Worm (Caenorhabditis elegans) whole organism, early embryonic: ENCODE results near the gene sqrd-1.

Experiments used
- F13C5.2 ChIP-seq: sonication (generic microtip); optimal IDR thresholded peaks from 2 replicates; lab custom pipeline; 2017; ENCODE audit warnings: mild to moderate bottlenecking, missing genetic modification characterization, inconsistent platforms, missing compliant biosample characterization
- ama-1 ChIP-seq: fragments of 150-350 bp; optimal IDR thresholded peaks from 2 replicates; lab custom pipeline; 2014
- pes-1 ChIP-seq: fragments of 200-800 bp; sonication (Bioruptor generic); IDR thresholded peaks from 2 replicates; pipeline ENCODE4 v1.3.6; 2022; ENCODE audit warnings: missing genetic modification reagents, missing genetic modification characterization, missing compliant biosample characterization
- scrt-1 ChIP-seq: fragments of 200-800 bp; sonication (Bioruptor generic); IDR thresholded peaks from 2 replicates; pipeline ENCODE4 v1.3.6; 2022; ENCODE audit warnings: missing genetic modification characterization, missing compliant biosample characterization
- tbx-37 ChIP-seq: fragments of 200-800 bp; sonication (Bioruptor generic); conservative IDR thresholded peaks from 2 replicates; pipeline ENCODE4 v1.3.6; 2022; ENCODE audit warnings: missing genetic modification reagents, missing genetic modification characterization, missing compliant biosample characterization
- tra-4 ChIP-seq: sonication (generic microtip); optimal IDR thresholded peaks from 2 replicates; lab custom pipeline; 2017; ENCODE audit warnings: missing genetic modification characterization, missing compliant biosample characterization

DNA sequence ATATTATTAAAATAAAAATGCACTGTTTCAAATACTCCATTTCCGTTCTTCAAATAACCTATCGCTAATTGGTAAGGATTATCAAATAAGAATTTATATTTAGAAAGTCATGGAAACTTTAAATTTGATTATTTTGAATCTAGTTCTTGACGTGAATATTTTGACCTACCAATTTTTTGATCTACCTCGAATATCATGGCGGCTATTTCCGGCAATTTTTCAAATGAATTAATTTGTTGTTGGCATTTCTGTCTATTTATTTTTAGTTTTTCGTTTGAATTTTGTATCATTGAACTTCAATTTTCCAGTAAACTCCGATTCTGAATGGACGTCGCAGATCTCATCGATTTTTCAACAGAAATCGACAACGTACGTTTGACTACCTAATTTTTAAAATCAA is 16.5 kb upstream of the sqrd-1 start, which contains the start of gene F02H6.3:
- TF ChIP-seq pes-1 (GFP tag; lab: Robert Waterston, UW) (no peak), F13C5.2 (tag; lab: Kevin White, UChicago) (no peak), tra-4 (tag; lab: Kevin White, UChicago) (no peak), ama-1 (lab: Kevin White, UChicago) (no peak), scrt-1 (GFP tag; lab: Robert Waterston, UW) (no peak), tbx-37 (GFP tag; lab: Robert Waterston, UW) (no peak)
